Worm (Caenorhabditis elegans) whole organism, L4 larva: ENCODE data around the gene W06H8.6.

Experiments used
- ctbp-1 ChIP-seq: fragments of 200-800 bp; sonication (Bioruptor generic); IDR thresholded peaks from 2 replicates; pipeline ENCODE4 v1.3.6; 2022; ENCODE audit warnings: missing genetic modification reagents, missing genetic modification characterization, missing compliant biosample characterization
- daf-19 ChIP-seq: fragments of 200-800 bp; sonication (Bioruptor generic); conservative IDR thresholded peaks from 2 replicates; pipeline ENCODE4 v1.3.6; 2022; ENCODE audit warnings: missing genetic modification characterization, missing compliant biosample characterization
- egl-27 ChIP-seq: sonication (generic microtip); optimal IDR thresholded peaks from 3 replicates; lab custom pipeline; 2017; ENCODE audit warnings: missing biosample characterization, missing genetic modification reagents, missing genetic modification characterization
- snpc-4 ChIP-seq: fragments of 150-350 bp; optimal IDR thresholded peaks from 2 replicates; lab custom pipeline; 2014; ENCODE audit warnings: missing biosample characterization, missing genetic modification characterization
- unc-62 ChIP-seq, 3 experiments: fragments of 150-350 bp in 1 of 3; sonication (generic microtip); optimal IDR thresholded peaks in 2 of 3; peaks in 1 of 3; 1 replicate in 1 of 3; 2 replicates in 2 of 3; lab custom pipeline; 2014 to 2017; ENCODE audit warnings: missing biosample characterization in 3 of 3, missing genetic modification characterization in 3 of 3, missing genetic modification reagents in 3 of 3, missing genotype in 1 of 3

DNA sequence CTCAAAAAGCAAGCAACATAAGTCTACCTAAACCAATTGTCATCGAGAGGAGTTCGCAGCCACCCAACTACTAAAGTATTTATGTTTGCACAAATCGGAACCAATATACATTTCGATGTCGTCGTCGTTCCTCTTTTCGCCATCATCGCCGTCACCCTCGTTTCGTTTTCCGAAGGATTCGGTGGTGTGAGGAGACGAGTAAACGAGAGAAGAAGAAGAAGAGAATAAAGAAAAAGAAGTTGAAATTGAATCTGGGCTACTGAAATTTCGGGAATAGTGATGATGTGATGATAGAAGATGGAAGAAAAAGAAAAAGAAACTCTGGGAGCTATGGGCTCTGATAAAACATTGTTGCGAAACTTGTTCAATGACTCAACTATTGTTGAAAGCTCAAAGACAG lies 41.7 kb upstream of the W06H8.6 start:
- TF ChIP-seq unc-62 (GFP tag; optimal IDR thresholded peaks at IDR 0.05 in 1 of 2; lab: Kevin White, UChicago) = no peak
- TF ChIP-seq unc-62 (tag; optimal IDR thresholded peaks at IDR 0.05; lab: Kevin White, UChicago) = no peak
- no peak for TF ChIP-seq snpc-4 (tag; lab: Kevin White, UChicago)
- TF ChIP-seq ctbp-1 (GFP tag; lab: Robert Waterston, UW) = no peak
- no peak for TF ChIP-seq egl-27 (tag; lab: Kevin White, UChicago)
- no peak for TF ChIP-seq daf-19
